Worm (Caenorhabditis elegans) whole organism, young adult: ENCODE results near the gene Y94H6A.3.
A peak's percentile ranks its signal among the peaks of the same experiment; 100 is the strongest.

Experiments
- B0336.3 ChIP-seq: fragments of 200-800 bp; sonication (Bioruptor generic); IDR thresholded peaks from 2 replicates; pipeline ENCODE4 v1.3.6; 2022; ENCODE audit warnings: missing genetic modification characterization, missing compliant biosample characterization
- D2030.7 ChIP-seq: fragments of 200-800 bp; sonication (Bioruptor generic); IDR thresholded peaks from 2 replicates; pipeline ENCODE4 v1.3.6; 2022; ENCODE audit warnings: missing genetic modification reagents, missing genetic modification characterization, missing compliant biosample characterization
- Y56A3A.18 ChIP-seq: fragments of 200-800 bp; sonication (Bioruptor generic); IDR thresholded peaks from 2 replicates; pipeline ENCODE4 v1.3.6; 2022; ENCODE audit warnings: missing genetic modification reagents, missing genetic modification characterization, missing compliant biosample characterization
- Y95B8A.8 ChIP-seq: fragments of 200-800 bp; sonication (Bioruptor generic); IDR thresholded peaks from 2 replicates; pipeline ENCODE4 v1.3.6; 2022; ENCODE audit warnings: missing genetic modification reagents, missing genetic modification characterization, missing compliant biosample characterization
- ama-1 ChIP-seq, 3 experiments: fragments of 150-350 bp in 1 of 3; sonication (generic microtip) in 2 of 3; optimal IDR thresholded peaks; 2 replicates each; lab custom pipeline; 2014 to 2018; ENCODE audit warnings: missing biosample characterization in 2 of 3, missing genetic modification characterization in 2 of 3, missing genetic modification reagents in 2 of 3
- attf-3 ChIP-seq: fragments of 200-800 bp; sonication (Bioruptor generic); conservative IDR thresholded peaks from 2 replicates; pipeline ENCODE4 v1.3.6; 2022; ENCODE audit warnings: missing genetic modification reagents, missing genetic modification characterization, missing compliant biosample characterization
- ceh-91 ChIP-seq: fragments of 200-800 bp; sonication (Bioruptor generic); IDR thresholded peaks from 2 replicates; pipeline ENCODE4 v1.3.6; 2022; ENCODE audit warnings: missing genetic modification reagents, missing genetic modification characterization, missing compliant biosample characterization
- ets-4 ChIP-seq: fragments of 200-800 bp; sonication (Bioruptor generic); optimal IDR thresholded peaks from 2 replicates; lab custom pipeline; 2018; ENCODE audit warnings: mild to moderate bottlenecking, missing genetic modification characterization, missing compliant biosample characterization
- lin-35 ChIP-seq, 3 experiments: fragments of 150-350 bp in 2 of 3; sonication (generic microtip) in 1 of 3; optimal IDR thresholded peaks; 2 replicates each; lab custom pipeline; 2014 to 2018; ENCODE audit warnings: missing biosample characterization in 3 of 3, missing genetic modification characterization in 3 of 3, missing genetic modification reagents in 3 of 3
- nfya-1 ChIP-seq: sonication (generic microtip); optimal IDR thresholded peaks from 2 replicates; lab custom pipeline; 2017; ENCODE audit warnings: antibody characterized with exemption, missing compliant biosample characterization, missing genetic modification characterization, borderline replicate concordance; ENCODE audit not compliant: insufficient read depth
- snpc-1.1 ChIP-seq: sonication (generic microtip); optimal IDR thresholded peaks from 2 replicates; lab custom pipeline; 2017; ENCODE audit warnings: missing genetic modification characterization, mild to moderate bottlenecking, missing compliant biosample characterization, antibody characterized with exemption, moderate library complexity, missing genotype, missing genetic modification reagents; ENCODE audit not compliant: insufficient read depth
- unc-62 ChIP-seq: fragments of 150-350 bp; optimal IDR thresholded peaks from 2 replicates; lab custom pipeline; 2014; ENCODE audit warnings: missing biosample characterization, missing genetic modification reagents, missing genetic modification characterization
- xnd-1 ChIP-seq: sonication (generic microtip); optimal IDR thresholded peaks from 2 replicates; lab custom pipeline; 2016; ENCODE audit warnings: missing genotype, missing genetic modification reagents, missing genetic modification characterization, missing compliant biosample characterization

- no peak for TF ChIP-seq B0336.3 (GFP tag; lab: Robert Waterston, UW)
- TF ChIP-seq ama-1 (optimal IDR thresholded peaks at IDR 0.05; lab: Kevin White, UChicago): peak; percentile 67
- TF ChIP-seq ama-1 (GFP tag; optimal IDR thresholded peaks at IDR 0.05; lab: Kevin White, UChicago): no peak
- TF ChIP-seq xnd-1 (tag; lab: Kevin White, UChicago): no peak
- TF ChIP-seq nfya-1 (tag; lab: Kevin White, UChicago): no peak
- no peak for TF ChIP-seq unc-62 (GFP tag; lab: Kevin White, UChicago)
- no peak for TF ChIP-seq ets-4 (GFP tag; lab: Kevin White, UChicago)
- no peak for TF ChIP-seq lin-35 (GFP tag; optimal IDR thresholded peaks at IDR 0.05; lab: Kevin White, UChicago)
- no peak for TF ChIP-seq ceh-91 (GFP tag; lab: Robert Waterston, UW)
- no peak for TF ChIP-seq attf-3 (GFP tag; lab: Robert Waterston, UW)
- TF ChIP-seq D2030.7 (GFP tag; lab: Robert Waterston, UW): 0 out of 2 replicates have a peak, but pooled peaks have one; percentile 14
- TF ChIP-seq Y56A3A.18 (GFP tag; lab: Robert Waterston, UW): no peak
- TF ChIP-seq Y95B8A.8 (GFP tag; lab: Robert Waterston, UW): no peak
- TF ChIP-seq snpc-1.1: no peak
These were observed 34.1 kb downstream of the Y94H6A.3 start, which contains the start of gene Y94H6A.10 for ce11 chrIV:2710203-2710935.
